Fruit fly (Drosophila melanogaster) whole organism, prepupa: Measurements from ENCODE around the gene Lamtor1.

Experiments
- CG16779 ChIP-seq: fragments of 200-800 bp; sonication (Bioruptor generic); optimal IDR thresholded peaks from 3 replicates; lab custom pipeline; 2017; ENCODE audit warnings: missing biosample characterization, mild to moderate bottlenecking, missing genetic modification characterization
- Eip93F ChIP-seq: fragments of 200-800 bp; sonication (Bioruptor generic); optimal IDR thresholded peaks from 2 replicates; lab custom pipeline; 2016; ENCODE audit warnings: missing biosample characterization, mild to moderate bottlenecking, missing genetic modification characterization
- Met ChIP-seq: fragments of 200-800 bp; sonication (Bioruptor generic); optimal IDR thresholded peaks from 3 replicates; lab custom pipeline; 2016; ENCODE audit warnings: missing biosample characterization, missing genetic modification characterization
- OdsH ChIP-seq: fragments of 200-800 bp; sonication (Bioruptor generic); optimal IDR thresholded peaks from 3 replicates; lab custom pipeline; 2016; ENCODE audit warnings: missing biosample characterization, missing genetic modification characterization
- Sox14 ChIP-seq: fragments of 200-800 bp; sonication (Bioruptor generic); optimal IDR thresholded peaks from 3 replicates; lab custom pipeline; 2016; ENCODE audit warnings: missing biosample characterization, missing genetic modification characterization
- achi ChIP-seq: fragments of 200-800 bp; sonication (Bioruptor generic); optimal IDR thresholded peaks from 3 replicates; lab custom pipeline; 2016; ENCODE audit warnings: missing biosample characterization, missing genetic modification characterization
- dac ChIP-seq: fragments of 200-800 bp; sonication (Bioruptor generic); optimal IDR thresholded peaks from 2 replicates; lab custom pipeline; 2017; ENCODE audit warnings: missing biosample characterization, mild to moderate bottlenecking, missing genetic modification characterization
- lz ChIP-seq: fragments of 200-800 bp; sonication (Bioruptor generic); optimal IDR thresholded peaks from 3 replicates; lab custom pipeline; 2016; ENCODE audit warnings: missing biosample characterization, missing genetic modification characterization
- topi ChIP-seq: fragments of 200-800 bp; sonication (Bioruptor generic); optimal IDR thresholded peaks from 3 replicates; lab custom pipeline; 2016; ENCODE audit warnings: missing biosample characterization, missing genetic modification characterization

- no peak for TF ChIP-seq Eip93F (GFP tag; lab: Kevin White, UChicago)
- TF ChIP-seq topi, result no peak
- TF ChIP-seq dac (GFP tag; lab: Kevin White, UChicago), result no peak
- TF ChIP-seq Met (GFP tag; lab: Kevin White, UChicago), result no peak
- no peak for TF ChIP-seq lz (GFP tag; lab: Kevin White, UChicago)
- no peak for TF ChIP-seq CG16779 (tag; lab: Kevin White, UChicago)
- TF ChIP-seq OdsH (GFP tag; lab: Kevin White, UChicago), result no peak
- no peak for TF ChIP-seq achi (GFP tag; lab: Kevin White, UChicago)
- TF ChIP-seq Sox14 (GFP tag; lab: Kevin White, UChicago), result no peak
These were observed 37.7 kb downstream of the Lamtor1 start, which contains the start of gene fln for dm6 chr3L:19991120-19991519.
